Worm (Caenorhabditis elegans): ENCODE data around the gene EEED8.15.

- TF ChIP-seq nhr-76 (tag; optimal IDR thresholded peaks at IDR 0.05) (no peak), dpl-1 (GFP tag; optimal IDR thresholded peaks at IDR 0.05) (no peak), fos-1 (tag; optimal IDR thresholded peaks at IDR 0.05) (no peak), F26F4.8 (GFP tag; conservative IDR thresholded peaks at IDR 0.05) (no peak), lsy-2 (tag; optimal IDR thresholded peaks at IDR 0.05) (no peak), nhr-28 (tag; optimal IDR thresholded peaks at IDR 0.05) (peak; percentile 33), nhr-111 (GFP tag; optimal IDR thresholded peaks at IDR 0.05) (no peak), nhr-77 (tag; optimal IDR thresholded peaks at IDR 0.05) (no peak), hlh-11 (tag; optimal IDR thresholded peaks at IDR 0.05) (peak; percentile 64), ceh-28 (tag; optimal IDR thresholded peaks at IDR 0.05) (no peak), nhr-25 (tag; optimal IDR thresholded peaks at IDR 0.05; ENCODE audit: borderline replicate concordance, insufficient read depth) (no peak), ztf-11 (tag; optimal IDR thresholded peaks at IDR 0.05) (no peak)
These were observed 41.9 kb downstream of the EEED8.15 start for ce11 chrII:5460911-5461310.

Measured in whole organism, L4 larva.